Worm (Caenorhabditis elegans): ENCODE results near the gene pef-1.

DNA sequence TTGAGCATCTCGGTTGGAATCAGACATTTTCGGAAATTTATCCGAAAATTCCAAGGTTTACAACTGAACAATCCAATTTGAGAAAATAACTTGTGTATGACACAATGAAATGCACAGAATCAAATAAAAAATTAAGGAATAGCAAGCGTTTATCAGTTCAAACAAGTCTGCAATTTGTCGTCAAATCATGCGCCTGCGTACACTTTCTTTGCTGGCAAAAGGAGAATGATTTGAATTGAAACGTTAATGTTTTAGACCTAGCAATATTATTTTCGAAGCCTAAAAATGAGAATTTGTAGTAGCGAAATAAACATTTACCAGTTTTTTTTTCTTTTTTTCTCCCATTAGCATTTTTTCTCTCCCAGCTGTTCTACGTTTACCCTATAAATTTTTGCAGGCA, 24.4 kb upstream of the pef-1 start, which contains the start of the genes fbxa-67 and fbxa-11:
- TF ChIP-seq hlh-8 (tag; optimal IDR thresholded peaks at IDR 0.05), result no peak
- no peak for TF ChIP-seq tbx-2 (tag; optimal IDR thresholded peaks at IDR 0.05)
- TF ChIP-seq sox-4 (tag; optimal IDR thresholded peaks at IDR 0.05), result no peak
- no peak for TF ChIP-seq pha-4 (tag; optimal IDR thresholded peaks at IDR 0.05)
- TF ChIP-seq F13H6.1 (tag; optimal IDR thresholded peaks at IDR 0.05), result no peak
- TF ChIP-seq hlh-13 (GFP tag; optimal IDR thresholded peaks at IDR 0.05), result no peak
- TF ChIP-seq ceh-31 (tag; optimal IDR thresholded peaks at IDR 0.05), result no peak
- no peak for TF ChIP-seq pqm-1 (tag; optimal IDR thresholded peaks at IDR 0.05)
- TF ChIP-seq ttx-3 (tag; optimal IDR thresholded peaks at IDR 0.05), result no peak
- no peak for TF ChIP-seq hlh-15 (tag; optimal IDR thresholded peaks at IDR 0.05)
- TF ChIP-seq nhr-11 (tag; optimal IDR thresholded peaks at IDR 0.05), result no peak
- TF ChIP-seq fkh-10 (GFP tag; optimal IDR thresholded peaks at IDR 0.05), result no peak
- TF ChIP-seq ceh-9 (tag; optimal IDR thresholded peaks at IDR 0.05), result no peak
- TF ChIP-seq ama-1 (optimal IDR thresholded peaks at IDR 0.05), result no peak

Measured in whole organism, late embryonic.